Worm (Caenorhabditis elegans) whole organism, early embryonic: ENCODE measurements around the gene F55A11.4.

Source experiments
- B0310.2 ChIP-seq: sonication (generic microtip); optimal IDR thresholded peaks from 2 replicates; lab custom pipeline; 2016; ENCODE audit warnings: mild to moderate bottlenecking, missing genetic modification characterization, missing compliant biosample characterization
- aly-1 ChIP-seq: sonication (generic microtip); optimal IDR thresholded peaks from 2 replicates; lab custom pipeline; 2016; ENCODE audit warnings: missing genetic modification characterization, missing compliant biosample characterization
- ama-1 ChIP-seq: fragments of 150-350 bp; optimal IDR thresholded peaks from 2 replicates; lab custom pipeline; 2014
- ceh-13 ChIP-seq: fragments of 200-800 bp; sonication (Bioruptor generic); optimal IDR thresholded peaks from 2 replicates; lab custom pipeline; 2018; ENCODE audit warnings: mild to moderate bottlenecking, missing genetic modification characterization, missing compliant biosample characterization
- ceh-36 ChIP-seq: sonication (generic microtip); optimal IDR thresholded peaks from 2 replicates; lab custom pipeline; 2016; ENCODE audit warnings: missing genetic modification characterization, inconsistent platforms, missing compliant biosample characterization
- flt-1 ChIP-seq: fragments of 200-800 bp; sonication (Bioruptor generic); IDR thresholded peaks from 2 replicates; pipeline ENCODE4 v1.3.6; 2022; ENCODE audit warnings: missing genetic modification characterization, missing compliant biosample characterization
- hmg-4 ChIP-seq: fragments of 200-800 bp; sonication (Bioruptor generic); optimal IDR thresholded peaks from 2 replicates; lab custom pipeline; 2018; ENCODE audit warnings: mild to moderate bottlenecking, missing genetic modification characterization, missing compliant biosample characterization
- pes-1 ChIP-seq: fragments of 200-800 bp; sonication (Bioruptor generic); IDR thresholded peaks from 2 replicates; pipeline ENCODE4 v1.3.6; 2022; ENCODE audit warnings: missing genetic modification reagents, missing genetic modification characterization, missing compliant biosample characterization
- tra-4 ChIP-seq: sonication (generic microtip); optimal IDR thresholded peaks from 2 replicates; lab custom pipeline; 2017; ENCODE audit warnings: missing genetic modification characterization, missing compliant biosample characterization

DNA sequence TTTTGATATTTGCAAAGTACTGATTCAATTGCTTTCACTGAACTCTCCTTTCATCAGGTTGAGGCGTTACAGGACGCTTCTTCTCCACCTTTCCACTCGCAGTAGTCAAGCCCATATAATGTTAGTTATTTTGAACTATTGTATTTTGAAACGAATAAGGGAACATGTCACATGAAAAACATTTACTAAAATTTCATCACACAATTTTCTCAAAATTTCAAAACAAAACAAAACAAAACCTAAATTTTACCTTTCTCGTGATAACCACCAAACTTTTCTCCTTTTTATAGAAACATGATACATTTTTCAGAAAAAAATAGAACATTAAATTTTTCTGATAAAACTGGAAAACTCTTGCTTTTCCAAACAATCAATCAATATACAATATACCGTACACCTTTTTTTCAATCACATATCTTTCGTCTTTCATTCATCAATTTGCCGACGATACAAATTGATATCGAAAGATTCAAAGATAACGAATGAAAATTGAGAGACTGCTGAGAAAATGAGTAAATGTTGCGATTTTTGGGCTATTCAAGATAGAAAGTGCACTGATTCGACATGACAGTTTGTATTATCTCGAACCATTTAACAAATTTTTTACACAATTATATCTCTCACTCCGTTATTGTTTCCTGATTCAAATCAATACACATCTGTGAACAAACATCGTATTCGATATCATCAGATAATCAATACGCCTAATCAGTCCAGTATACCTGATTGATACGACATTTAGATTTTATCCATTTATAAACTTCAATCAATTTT, 31.0 kb downstream of the F55A11.4 start:
- TF ChIP-seq ama-1 (lab: Kevin White, UChicago) = no peak
- TF ChIP-seq aly-1 (tag; lab: Kevin White, UChicago) = no peak
- no peak for TF ChIP-seq ceh-36 (tag; lab: Kevin White, UChicago)
- TF ChIP-seq flt-1 (GFP tag; lab: Robert Waterston, UW) = no peak
- TF ChIP-seq B0310.2 (tag; lab: Kevin White, UChicago) = no peak
- no peak for TF ChIP-seq hmg-4
- no peak for TF ChIP-seq tra-4 (tag; lab: Kevin White, UChicago)
- TF ChIP-seq ceh-13 (GFP tag; lab: Kevin White, UChicago) = no peak
- TF ChIP-seq pes-1 (GFP tag; lab: Robert Waterston, UW) = no peak
